Fruit fly (Drosophila melanogaster) whole organism, embryonic: Measurements from ENCODE around the gene CG14515.

Experiments
- ATbp ChIP-seq: fragments of 200-800 bp; sonication (Bioruptor generic); optimal IDR thresholded peaks from 2 replicates; lab custom pipeline; 2017; ENCODE audit warnings: missing biosample characterization, mild to moderate bottlenecking, missing genetic modification characterization, missing genetic modification reagents
- B-H2 ChIP-seq: fragments of 200-800 bp; sonication (Bioruptor generic); optimal IDR thresholded peaks from 2 replicates; lab custom pipeline; 2018; ENCODE audit warnings: missing biosample characterization, mild to moderate bottlenecking, missing genetic modification characterization
- BtbVII ChIP-seq: fragments of 200-800 bp; sonication (Bioruptor generic); optimal IDR thresholded peaks from 3 replicates; lab custom pipeline; 2017; ENCODE audit warnings: missing biosample characterization, mild to moderate bottlenecking, missing genetic modification characterization
- CG11560 ChIP-seq: fragments of 200-800 bp; sonication (Bioruptor generic); IDR thresholded peaks from 3 replicates; pipeline ENCODE4 v1.3.6; 2022; ENCODE audit warnings: missing biosample characterization, missing genetic modification characterization
- CG15479 ChIP-seq: fragments of 200-800 bp; sonication (Bioruptor generic); optimal IDR thresholded peaks from 3 replicates; lab custom pipeline; 2019; ENCODE audit warnings: missing biosample characterization, mild to moderate bottlenecking, missing genetic modification characterization, moderate library complexity
- CG16813 ChIP-seq: fragments of 200-800 bp; sonication (Bioruptor generic); IDR thresholded peaks from 3 replicates; pipeline ENCODE4 v1.3.6; 2022; ENCODE audit warnings: missing biosample characterization, missing genetic modification characterization; ENCODE audit not compliant: partially characterized antibody
- CG16863 ChIP-seq: fragments of 200-800 bp; sonication (Bioruptor generic); optimal IDR thresholded peaks from 3 replicates; lab custom pipeline; 2016; ENCODE audit warnings: missing biosample characterization, missing genetic modification characterization
- CG17912 ChIP-seq: fragments of 200-800 bp; sonication (Bioruptor generic); optimal IDR thresholded peaks from 2 replicates; lab custom pipeline; 2018; ENCODE audit warnings: missing biosample characterization, mild to moderate bottlenecking, missing genetic modification characterization
- CG2889 ChIP-seq: fragments of 200-800 bp; sonication (Bioruptor generic); IDR thresholded peaks from 3 replicates; pipeline ENCODE4 v1.3.6; 2022; ENCODE audit warnings: missing biosample characterization, missing genetic modification characterization
- CG33213 ChIP-seq: fragments of 200-800 bp; sonication (Bioruptor generic); optimal IDR thresholded peaks from 3 replicates; lab custom pipeline; 2016; ENCODE audit warnings: missing biosample characterization, missing genetic modification characterization
- CG34422 ChIP-seq: fragments of 200-800 bp; sonication (Bioruptor generic); IDR thresholded peaks from 3 replicates; pipeline ENCODE4 v1.3.6; 2022; ENCODE audit warnings: missing biosample characterization, missing genetic modification characterization
- CG42726 ChIP-seq: fragments of 200-800 bp; sonication (Bioruptor generic); IDR thresholded peaks from 2 replicates; pipeline ENCODE4 v1.3.6; 2022; ENCODE audit warnings: missing biosample characterization, missing genetic modification characterization; ENCODE audit not compliant: partially characterized antibody
- CG4360 ChIP-seq: fragments of 200-800 bp; sonication (Bioruptor generic); IDR thresholded peaks from 2 replicates; pipeline ENCODE4 v1.3.6; 2022; ENCODE audit warnings: missing biosample characterization, missing genetic modification characterization
- CG43689 ChIP-seq: fragments of 200-800 bp; sonication (Bioruptor generic); IDR thresholded peaks from 2 replicates; pipeline ENCODE4 v1.3.6; 2022; ENCODE audit warnings: missing biosample characterization, missing genetic modification characterization
- CG4404 ChIP-seq: fragments of 200-800 bp; sonication (Bioruptor generic); IDR thresholded peaks from 2 replicates; pipeline ENCODE4 v1.3.6; 2022; ENCODE audit warnings: missing biosample characterization, missing genetic modification characterization
- CG7357 ChIP-seq: fragments of 200-800 bp; sonication (Bioruptor generic); IDR thresholded peaks from 3 replicates; pipeline ENCODE4 v1.3.6; 2022; ENCODE audit warnings: missing biosample characterization, missing genetic modification characterization
- CG7963 ChIP-seq: fragments of 200-800 bp; sonication (Bioruptor generic); IDR thresholded peaks from 3 replicates; pipeline ENCODE4 v1.3.6; 2022; ENCODE audit warnings: missing biosample characterization, missing genetic modification characterization; ENCODE audit not compliant: partially characterized antibody
- CG8478 ChIP-seq: fragments of >200 bp; optimal IDR thresholded peaks from 2 replicates; lab custom pipeline; 2018
- CrebB ChIP-seq: fragments of 200-800 bp; sonication (Bioruptor generic); optimal IDR thresholded peaks from 3 replicates; lab custom pipeline; 2018; ENCODE audit warnings: missing biosample characterization, mild to moderate bottlenecking, missing genetic modification characterization
- Dll ChIP-seq: fragments of 200-800 bp; sonication (Bioruptor generic); IDR thresholded peaks from 4 replicates; pipeline ENCODE4 v1.3.6; 2022; ENCODE audit warnings: missing biosample characterization, missing genetic modification characterization; ENCODE audit not compliant: partially characterized antibody
- ERR ChIP-seq: fragments of 200-800 bp; sonication (Bioruptor generic); optimal IDR thresholded peaks from 2 replicates; lab custom pipeline; 2016; ENCODE audit warnings: missing biosample characterization, missing genetic modification characterization
- Eip74EF ChIP-seq, 2 experiments: fragments of 200-800 bp in 1 of 2; fragments of >200 bp in 1 of 2; sonication (Bioruptor generic) in 1 of 2; optimal IDR thresholded peaks; 2 replicates each; lab custom pipeline; 2017 to 2019; ENCODE audit warnings: missing biosample characterization in 2 of 2, missing genetic modification characterization in 2 of 2, mild to moderate bottlenecking in 1 of 2, moderate library complexity in 1 of 2
- Fer3 ChIP-seq: fragments of 200-800 bp; sonication (Bioruptor generic); optimal IDR thresholded peaks from 2 replicates; lab custom pipeline; 2018; ENCODE audit warnings: missing biosample characterization, mild to moderate bottlenecking, missing genetic modification characterization, moderate library complexity
- Max ChIP-seq: fragments of 200-800 bp; sonication (Bioruptor generic); optimal IDR thresholded peaks from 2 replicates; lab custom pipeline; 2016; ENCODE audit warnings: missing biosample characterization, mild to moderate bottlenecking, missing genetic modification characterization
- Neu2 ChIP-seq: fragments of 200-800 bp; sonication (Bioruptor generic); optimal IDR thresholded peaks from 3 replicates; lab custom pipeline; 2016; ENCODE audit warnings: missing biosample characterization, missing genetic modification characterization, borderline replicate concordance
- PHDP ChIP-seq: fragments of 200-800 bp; sonication (Bioruptor generic); optimal IDR thresholded peaks from 3 replicates; lab custom pipeline; 2018; ENCODE audit warnings: missing biosample characterization, mild to moderate bottlenecking, missing genetic modification characterization, moderate library complexity
- Sox102F ChIP-seq: fragments of 200-800 bp; sonication (Bioruptor generic); optimal IDR thresholded peaks from 2 replicates; lab custom pipeline; 2018; ENCODE audit warnings: missing biosample characterization, mild to moderate bottlenecking, missing genetic modification characterization, moderate library complexity
- cato ChIP-seq: fragments of 200-800 bp; sonication (Bioruptor generic); optimal IDR thresholded peaks from 2 replicates; lab custom pipeline; 2016; ENCODE audit warnings: missing biosample characterization, missing genetic modification characterization, borderline replicate concordance
- caup ChIP-seq: fragments of 200-800 bp; sonication (Bioruptor generic); optimal IDR thresholded peaks from 3 replicates; lab custom pipeline; 2017; ENCODE audit warnings: missing biosample characterization, mild to moderate bottlenecking, missing genetic modification characterization, moderate library complexity; ENCODE audit not compliant: severe bottlenecking
- chm ChIP-seq: fragments of 200-800 bp; sonication (Bioruptor generic); IDR thresholded peaks from 2 replicates; pipeline ENCODE4 v1.3.6; 2022; ENCODE audit warnings: missing biosample characterization, missing genetic modification characterization
- crp ChIP-seq, 2 experiments: fragments of 200-800 bp; sonication (Bioruptor generic); optimal IDR thresholded peaks; 2 replicates in 1 of 2; 3 replicates in 1 of 2; lab custom pipeline; 2017; ENCODE audit warnings: missing biosample characterization in 2 of 2, missing genetic modification characterization in 2 of 2, mild to moderate bottlenecking in 1 of 2, moderate library complexity in 1 of 2
- danr ChIP-seq: fragments of 200-800 bp; sonication (Bioruptor generic); IDR thresholded peaks from 2 replicates; pipeline ENCODE4 v1.3.6; 2022; ENCODE audit warnings: missing biosample characterization, missing genetic modification characterization
- ewg ChIP-seq: fragments of 200-800 bp; sonication (Bioruptor generic); optimal IDR thresholded peaks from 3 replicates; lab custom pipeline; 2017; ENCODE audit warnings: mild to moderate bottlenecking, missing biosample characterization, missing genetic modification reagents, missing genetic modification characterization
- ftz-f1 ChIP-seq: fragments of 200-800 bp; sonication (Bioruptor generic); optimal IDR thresholded peaks from 2 replicates; lab custom pipeline; 2016; ENCODE audit warnings: missing biosample characterization, missing genetic modification characterization
- hb ChIP-seq: fragments of 200-800 bp; sonication (Bioruptor generic); IDR thresholded peaks from 3 replicates; pipeline ENCODE4 v1.3.6; 2022; ENCODE audit warnings: missing biosample characterization, missing genetic modification characterization; ENCODE audit not compliant: partially characterized antibody
- her ChIP-seq: fragments of 200-800 bp; sonication (Bioruptor generic); optimal IDR thresholded peaks from 2 replicates; lab custom pipeline; 2016; ENCODE audit warnings: missing biosample characterization, missing genetic modification characterization
- kay ChIP-seq: fragments of 200-800 bp; sonication (Bioruptor generic); optimal IDR thresholded peaks from 2 replicates; lab custom pipeline; 2016; ENCODE audit warnings: missing biosample characterization, missing genetic modification characterization
- ken ChIP-seq: fragments of 200-800 bp; sonication (Bioruptor generic); IDR thresholded peaks from 3 replicates; pipeline ENCODE4 v1.3.6; 2022; ENCODE audit warnings: missing biosample characterization, missing genetic modification characterization
- lilli ChIP-seq: fragments of 200-800 bp; sonication (Bioruptor generic); optimal IDR thresholded peaks from 3 replicates; lab custom pipeline; 2016; ENCODE audit warnings: missing biosample characterization, missing genetic modification characterization
- lmd ChIP-seq: fragments of 200-800 bp; sonication (Bioruptor generic); IDR thresholded peaks from 2 replicates; pipeline ENCODE4 v1.3.6; 2022; ENCODE audit warnings: missing biosample characterization, missing genetic modification characterization
- lola ChIP-seq, 3 experiments: fragments of >200 bp in 2 of 3; fragments of 200-800 bp in 1 of 3; sonication (Bioruptor generic) in 1 of 3; optimal IDR thresholded peaks; 2 replicates each; lab custom pipeline; 2017 to 2019; ENCODE audit warnings: missing biosample characterization in 3 of 3, missing genetic modification characterization in 3 of 3, mild to moderate bottlenecking in 1 of 3, moderate library complexity in 1 of 3
- lov ChIP-seq, 2 experiments: fragments of 200-800 bp in 1 of 2; fragments of >200 bp in 1 of 2; sonication (Bioruptor generic) in 1 of 2; IDR thresholded peaks in 1 of 2; optimal IDR thresholded peaks in 1 of 2; 2 replicates in 1 of 2; 3 replicates in 1 of 2; pipeline versions ENCODE4 v1.3.6 to Lab custom; 2017 to 2022; ENCODE audit warnings: missing biosample characterization in 1 of 2, missing genetic modification characterization in 1 of 2
- mirr ChIP-seq: fragments of 200-800 bp; sonication (Bioruptor generic); optimal IDR thresholded peaks from 3 replicates; lab custom pipeline; 2018; ENCODE audit warnings: missing biosample characterization, mild to moderate bottlenecking, missing genetic modification characterization
- row ChIP-seq: fragments of 200-800 bp; sonication (Bioruptor generic); IDR thresholded peaks from 3 replicates; pipeline ENCODE4 v1.3.6; 2022; ENCODE audit warnings: missing biosample characterization, missing genetic modification characterization
- sens ChIP-seq: fragments of 200-800 bp; sonication (Bioruptor generic); peaks from one replicate; lab custom pipeline; 2016; ENCODE audit warnings: missing biosample characterization, missing genetic modification characterization
- seq ChIP-seq: fragments of 200-800 bp; sonication (Bioruptor generic); IDR thresholded peaks from 2 replicates; pipeline ENCODE4 v1.3.6; 2022; ENCODE audit warnings: missing biosample characterization, missing genetic modification characterization
- ttk ChIP-seq: fragments of 200-800 bp; sonication (Bioruptor generic); IDR thresholded peaks from 2 replicates; pipeline ENCODE4 v2.1.2; 2022; ENCODE audit warnings: missing biosample characterization, missing genetic modification characterization
- tup ChIP-seq: fragments of 200-800 bp; sonication (Bioruptor generic); optimal IDR thresholded peaks from 2 replicates; lab custom pipeline; 2016; ENCODE audit warnings: missing biosample characterization, mild to moderate bottlenecking, missing genetic modification characterization, moderate library complexity
- wek ChIP-seq: fragments of 200-800 bp; sonication (Bioruptor generic); optimal IDR thresholded peaks from 3 replicates; lab custom pipeline; 2018; ENCODE audit warnings: missing biosample characterization, mild to moderate bottlenecking, missing genetic modification characterization, moderate library complexity

The CG14515 gene

DNA sequence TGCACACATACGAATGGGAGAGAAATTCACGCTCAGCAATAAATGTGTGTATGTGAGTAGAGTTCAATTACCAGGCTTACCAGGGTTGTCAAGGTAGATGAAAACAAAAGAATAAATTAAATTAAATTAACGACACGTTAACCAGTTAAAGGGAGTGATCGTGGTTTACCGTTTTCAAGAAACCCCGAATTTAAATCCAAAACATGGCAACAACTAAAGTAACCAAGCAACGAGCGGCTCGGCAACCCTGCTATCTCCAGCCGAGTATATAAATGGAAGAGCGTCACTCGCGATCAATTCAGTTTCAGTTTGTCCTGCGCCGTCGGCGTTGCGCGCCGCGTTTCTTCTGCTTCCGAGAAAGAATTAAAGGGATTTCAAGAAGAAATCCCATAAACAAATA is 16.9 kb downstream of the CG14515 start (continued):
- TF ChIP-seq CG34422 (GFP tag; lab: Robert Waterston, UW) (peak; percentile 99), ERR (GFP tag; lab: Kevin White, UChicago) (peak; percentile 98), her (GFP tag; lab: Kevin White, UChicago) (peak; percentile 97), CG2889 (peak; percentile 99), danr (GFP tag; lab: Robert Waterston, UW) (peak; percentile 98), lilli (GFP tag; lab: Kevin White, UChicago) (peak; percentile 100), row (GFP tag; lab: Robert Waterston, UW) (peak; percentile 100), chm (GFP tag; lab: Robert Waterston, UW) (peak; percentile 100), crp (GFP tag; optimal IDR thresholded peaks at IDR 0.05; lab: Kevin White, UChicago) (peak; percentile 24 to 76), lola (GFP tag; optimal IDR thresholded peaks at IDR 0.05; lab: Kevin White, UChicago) (peak in 1 of 3 experiments; percentile 99), CG43689 (GFP tag; lab: Robert Waterston, UW) (peak; percentile 98), ewg (GFP tag; lab: Kevin White, UChicago) (peak; percentile 97), PHDP (tag; lab: Kevin White, UChicago) (peak; percentile 99), CG17912 (peak; percentile 99), ken (GFP tag; lab: Robert Waterston, UW) (peak; percentile 99), CG4404 (peak; percentile 98), tup (GFP tag; lab: Kevin White, UChicago) (peak; percentile 99), ttk (GFP tag; lab: Robert Waterston, UW) (peak; percentile 99), Fer3 (tag; lab: Kevin White, UChicago) (peak; percentile 99), ATbp (peak; percentile 99), Dll (GFP tag; lab: Robert Waterston, UW) (peak; percentile 24; the same call in 1 of the 4 replicates), Neu2 (GFP tag; lab: Kevin White, UChicago) (peak; percentile 98), CG11560 (peak; percentile 92), B-H2 (peak; percentile 99), CG4360 (peak; percentile 94), caup (GFP tag; lab: Kevin White, UChicago) (peak; percentile 99), wek (GFP tag; lab: Kevin White, UChicago) (peak; percentile 96), mirr (GFP tag; lab: Kevin White, UChicago) (peak; percentile 98), ftz-f1 (GFP tag; lab: Kevin White, UChicago) (peak; percentile 92), CG16813 (GFP tag; lab: Robert Waterston, UW) (no peak), Eip74EF (GFP tag; optimal IDR thresholded peaks at IDR 0.05; lab: Kevin White, UChicago) (peak in 1 of 2 experiments; percentile 99), lmd (GFP tag; lab: Robert Waterston, UW) (peak; percentile 99), Sox102F (GFP tag; lab: Kevin White, UChicago) (peak; percentile 99), CG8478 (no peak), BtbVII (GFP tag; lab: Kevin White, UChicago) (peak; percentile 99), CG15479 (peak; percentile 90), kay (GFP tag; lab: Kevin White, UChicago) (peak; percentile 97), cato (peak; percentile 98), CG33213 (GFP tag; lab: Kevin White, UChicago) (peak; percentile 100), CG7963 (GFP tag; lab: Robert Waterston, UW) (no peak), lov (optimal IDR thresholded peaks at IDR 0.05; lab: Kevin White, UChicago) (no peak), lov (GFP tag; IDR thresholded peaks at IDR 0.05; lab: Robert Waterston, UW) (peak; percentile 100), CG7357 (GFP tag; lab: Robert Waterston, UW) (peak; percentile 91), Max (peak; percentile 99), hb (no peak), CrebB (tag; lab: Kevin White, UChicago) (peak; percentile 99), sens (GFP tag; lab: Kevin White, UChicago) (peak; percentile 100), CG16863 (GFP tag; lab: Kevin White, UChicago) (peak; percentile 99), seq (GFP tag; lab: Robert Waterston, UW) (peak; percentile 99), CG42726 (GFP tag; lab: Robert Waterston, UW) (peak; percentile 27; the same call in 1 of the 2 replicates)
